Fruit fly (Drosophila melanogaster): ENCODE results near the gene mRpS22.
A peak's percentile ranks its signal among the peaks of the same experiment; 100 is the strongest.

mRpS22 gene

dm6 chr3R:27925971-27926533 lies 9.3 kb downstream of the mRpS22 start (continued):
- TF ChIP-seq CG10209 (GFP tag; optimal IDR thresholded peaks at IDR 0.05) (no peak), bab2 (GFP tag; optimal IDR thresholded peaks at IDR 0.05) (no peak), Chrac-16 (GFP tag; optimal IDR thresholded peaks at IDR 0.05) (no peak), sens (GFP tag) (peak; percentile 71), TFAM (GFP tag; optimal IDR thresholded peaks at IDR 0.05) (no peak), Ets65A (GFP tag) (peak; percentile 64), Drgx (GFP tag; IDR thresholded peaks at IDR 0.05) (0 out of 2 replicates have a peak, but pooled peaks have one; percentile 6), CG4820 (GFP tag; optimal IDR thresholded peaks at IDR 0.05) (no peak), gem (tag; optimal IDR thresholded peaks at IDR 0.05) (no peak), ems (GFP tag; optimal IDR thresholded peaks at IDR 0.05) (no peak), Max (GFP tag; optimal IDR thresholded peaks at IDR 0.05) (no peak), Deaf1 (tag; optimal IDR thresholded peaks at IDR 0.05) (no peak), lov (optimal IDR thresholded peaks at IDR 0.05) (no peak), lov (GFP tag; IDR thresholded peaks at IDR 0.05) (no peak), nmo (GFP tag; optimal IDR thresholded peaks at IDR 0.05) (peak; percentile 6), grau (tag; optimal IDR thresholded peaks at IDR 0.05) (peak; percentile 41), da (GFP tag; optimal IDR thresholded peaks at IDR 0.05) (no peak), pum (GFP tag; optimal IDR thresholded peaks at IDR 0.05) (no peak), tup (GFP tag; optimal IDR thresholded peaks at IDR 0.05) (no peak), CG15601 (tag; optimal IDR thresholded peaks at IDR 0.05) (no peak), CG7963 (GFP tag; IDR thresholded peaks at IDR 0.05; ENCODE audit: partially characterized antibody) (no peak), CG31224 (GFP tag; IDR thresholded peaks at IDR 0.05) (no peak), Elba2 (GFP tag; optimal IDR thresholded peaks at IDR 0.05) (no peak), CG18262 (tag; optimal IDR thresholded peaks at IDR 0.05) (no peak), btn (GFP tag; optimal IDR thresholded peaks at IDR 0.05) (no peak), Adf1 (GFP tag; IDR thresholded peaks at IDR 0.05) (no peak), Med (GFP tag) (peak; percentile 72), Poxn (GFP tag; IDR thresholded peaks at IDR 0.05) (no peak), dmrt11E (tag; optimal IDR thresholded peaks at IDR 0.05) (no peak), CG4617 (GFP tag; optimal IDR thresholded peaks at IDR 0.05; ENCODE audit: borderline replicate concordance) (no peak), pb (GFP tag; optimal IDR thresholded peaks at IDR 0.05) (no peak)

- TF ChIP-seq CG11696 (GFP tag; IDR thresholded peaks at IDR 0.05) (no peak), Oaz (GFP tag; IDR thresholded peaks at IDR 0.05) (no peak), CG5245 (GFP tag; optimal IDR thresholded peaks at IDR 0.05) (no peak), Gsc (GFP tag; IDR thresholded peaks at IDR 0.05) (no peak), dimm (GFP tag; IDR thresholded peaks at IDR 0.05) (no peak), wdn (GFP tag; IDR thresholded peaks at IDR 0.05) (0 out of 2 replicates have a peak, but pooled peaks have one; percentile 17), Aef1 (GFP tag; IDR thresholded peaks at IDR 0.05) (no peak), CG4617 (GFP tag; optimal IDR thresholded peaks at IDR 0.05; ENCODE audit: borderline replicate concordance) (no peak), CoRest (tag; optimal IDR thresholded peaks at IDR 0.05) (no peak), grn (GFP tag; optimal IDR thresholded peaks at IDR 0.05) (no peak), HLH4C (GFP tag; IDR thresholded peaks at IDR 0.05; ENCODE audit: partially characterized antibody) (no peak), dm (GFP tag; optimal IDR thresholded peaks at IDR 0.05) (no peak), hth (optimal IDR thresholded peaks at IDR 0.05) (no peak), slbo (GFP tag; IDR thresholded peaks at IDR 0.05) (0 out of 2 replicates have a peak, but pooled peaks have one; percentile 7), Hmx (GFP tag; optimal IDR thresholded peaks at IDR 0.05) (no peak), Dip3 (GFP tag; optimal IDR thresholded peaks at IDR 0.05) (no peak), CTCF (GFP tag; optimal IDR thresholded peaks at IDR 0.05) (no peak), Taf1 (GFP tag; IDR thresholded peaks at IDR 0.05) (no peak), CG13123 (GFP tag; optimal IDR thresholded peaks at IDR 0.05) (no peak), CG17568 (GFP tag; optimal IDR thresholded peaks at IDR 0.05) (no peak), kah (GFP tag; optimal IDR thresholded peaks at IDR 0.05) (peak; percentile 79), btn (GFP tag; optimal IDR thresholded peaks at IDR 0.05) (no peak), exex (tag; optimal IDR thresholded peaks at IDR 0.05) (peak; percentile 62), fd102C (GFP tag; optimal IDR thresholded peaks at IDR 0.05) (no peak), MESR4 (GFP tag; optimal IDR thresholded peaks at IDR 0.05) (no peak)
Measured at dm6 chr3R:27926738-27927215, 10.1 kb downstream of the mRpS22 start.

All from whole organism, embryonic.